Worm (Caenorhabditis elegans) whole organism, L4/young adult: ENCODE measurements around the gene ZK856.7.

Experiments used
- W03F9.2 ChIP-seq: fragments of 150-350 bp; optimal IDR thresholded peaks from 2 replicates; lab custom pipeline; 2014; ENCODE audit warnings: missing biosample characterization, missing genetic modification characterization
- dao-5 ChIP-seq: sonication (generic microtip); optimal IDR thresholded peaks from 2 replicates; lab custom pipeline; 2016; ENCODE audit warnings: missing genotype, missing genetic modification characterization, moderate library complexity, missing compliant biosample characterization
- him-1 ChIP-seq: sonication (generic microtip); optimal IDR thresholded peaks from 2 replicates; lab custom pipeline; 2016; ENCODE audit warnings: missing genotype, missing genetic modification reagents, missing genetic modification characterization, missing compliant biosample characterization

The ZK856.7 gene

ce11 chrV:10221317-10221716 is 19.4 kb downstream of the ZK856.7 start, which contains the start of the genes fipr-5 and fipr-9:
Gene fipr-5, minus strand, starts transcription at chrV:10221417.
Gene fipr-9, plus strand, starts transcription at chrV:10221662.
- no peak for TF ChIP-seq him-1 (tag; lab: Kevin White, UChicago)
- TF ChIP-seq dao-5 (tag; lab: Kevin White, UChicago) = no peak
- no peak for TF ChIP-seq W03F9.2 (tag; lab: Kevin White, UChicago)

DNA sequence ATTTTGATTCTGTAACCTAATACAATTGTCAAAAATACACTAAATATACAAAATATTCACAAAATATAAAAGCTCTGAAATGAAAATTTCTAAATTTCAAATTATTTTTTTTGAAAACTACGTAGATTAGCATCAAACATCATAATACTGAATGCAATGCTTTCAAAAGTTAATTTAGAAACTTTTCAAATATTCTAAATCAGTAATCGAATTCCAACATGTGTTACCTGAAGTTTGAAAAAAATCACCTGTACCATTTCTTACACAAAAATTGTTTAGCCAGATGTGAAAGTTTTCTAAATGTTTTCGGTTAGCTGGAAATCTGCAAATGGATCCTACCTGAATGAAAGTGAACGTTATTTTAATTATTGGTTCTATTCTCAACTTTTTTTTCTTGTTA is 20.1 kb downstream of the ZK856.7 start, which contains the start of gene C12D8.20:
Gene C12D8.20 (plus strand): TSS at position 301 of the 400 bp plus-strand sequence.
- TF ChIP-seq him-1 (tag; lab: Kevin White, UChicago) (no peak), dao-5 (tag; lab: Kevin White, UChicago) (no peak), W03F9.2 (tag; lab: Kevin White, UChicago) (no peak)

ce11 chrV:10224619-10225018 is 22.7 kb downstream of the ZK856.7 start:
- no peak for TF ChIP-seq him-1 (tag; lab: Kevin White, UChicago)
- TF ChIP-seq dao-5 (tag; lab: Kevin White, UChicago) = no peak
- no peak for TF ChIP-seq W03F9.2 (tag; lab: Kevin White, UChicago)

ce11 chrV:10225610-10226009 is 23.7 kb downstream of the ZK856.7 start, which contains the start of gene daf-36:
Gene daf-36, minus strand, starts transcription at chrV:10225710.
- TF ChIP-seq dao-5 (tag; lab: Kevin White, UChicago) (no peak), W03F9.2 (tag; lab: Kevin White, UChicago) (no peak), him-1 (tag; lab: Kevin White, UChicago) (no peak)

DNA sequence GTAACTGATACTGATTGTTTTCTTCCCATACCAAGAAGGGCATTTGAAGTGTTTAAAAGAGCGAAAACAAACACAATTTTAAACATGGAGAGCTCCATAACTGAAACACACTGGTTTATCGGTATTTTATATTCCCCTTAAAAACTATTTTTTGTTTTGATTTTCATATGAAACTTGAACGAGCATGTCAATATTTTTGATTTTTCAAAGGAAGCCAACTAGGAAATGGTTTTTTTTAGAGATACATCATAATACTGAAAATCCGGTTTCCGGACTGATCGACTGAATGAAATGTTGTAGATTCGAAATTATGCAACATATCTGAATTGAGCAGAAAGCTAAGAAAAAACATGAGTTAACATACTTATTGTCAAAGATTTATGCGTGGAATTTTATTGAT is 25.4 kb downstream of the ZK856.7 start, which contains the start of gene ttr-19:
Gene ttr-19 (minus strand): TSS at position 101 of the 400 bp plus-strand sequence.
- no peak for TF ChIP-seq him-1 (tag; lab: Kevin White, UChicago)
- TF ChIP-seq dao-5 (tag; lab: Kevin White, UChicago) = no peak
- TF ChIP-seq W03F9.2 (tag; lab: Kevin White, UChicago) = no peak

DNA sequence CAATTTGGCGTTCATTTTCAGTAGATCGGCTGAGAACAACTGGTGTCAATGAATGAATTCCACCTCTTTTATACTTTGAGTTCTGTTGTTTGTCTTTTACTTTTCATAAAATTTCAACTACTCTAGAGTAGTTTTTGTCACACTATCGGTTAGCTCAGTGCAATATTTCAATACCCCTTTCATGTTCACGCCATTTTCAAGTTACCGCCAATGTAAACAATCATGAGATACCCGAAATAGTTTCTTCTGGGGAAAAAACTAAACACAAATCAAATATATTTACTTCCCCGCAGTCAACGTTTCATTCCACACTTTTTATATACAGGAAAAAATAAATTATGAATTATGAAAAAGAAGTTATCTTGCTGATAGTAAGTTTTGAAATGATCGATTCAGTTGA is 26.5 kb downstream of the ZK856.7 start, which contains the start of gene fipr-4:
Gene fipr-4 (minus strand): TSS at position 101 of the 400 bp plus-strand sequence.
- TF ChIP-seq dao-5 (tag; lab: Kevin White, UChicago) = no peak
- TF ChIP-seq him-1 (tag; lab: Kevin White, UChicago) = no peak
- TF ChIP-seq W03F9.2 (tag; lab: Kevin White, UChicago) = no peak

DNA sequence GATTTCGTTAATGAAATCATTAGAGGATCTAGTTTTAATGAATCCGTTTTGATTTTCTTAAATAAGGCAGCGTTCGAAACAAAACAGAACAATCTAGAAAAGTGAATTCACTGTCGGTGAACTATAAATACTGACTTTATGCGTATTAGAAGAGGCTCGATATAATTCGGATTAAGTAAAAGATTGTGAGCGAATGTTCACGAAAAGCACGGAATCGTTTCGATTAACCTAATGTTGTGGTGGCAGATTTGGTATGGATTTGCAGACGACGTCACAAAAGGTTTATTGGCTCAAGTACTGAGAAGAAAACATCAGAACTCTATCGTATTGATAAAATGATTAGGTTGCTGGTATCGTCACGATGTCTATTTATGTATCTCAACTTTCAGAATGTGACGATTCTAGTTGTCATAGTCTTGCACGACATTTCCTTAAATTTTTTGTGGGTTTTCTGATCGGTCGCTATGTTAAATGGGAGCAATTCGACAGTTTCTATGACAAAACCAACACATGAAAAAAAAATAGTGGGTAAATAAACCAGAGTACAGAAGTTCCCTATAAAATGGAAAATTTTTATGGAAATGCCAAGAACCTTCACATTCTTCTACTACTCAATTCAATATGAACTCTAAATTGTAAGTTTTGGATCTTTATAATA is 27.5 kb downstream of the ZK856.7 start, which contains the start of the genes pyt-1 and fipr-7:
Gene pyt-1 (minus strand): TSS at position 101 of the 658 bp plus-strand sequence.
Gene fipr-7 (plus strand): TSS at position 608 of the 658 bp plus-strand sequence.
- TF ChIP-seq dao-5 (tag; lab: Kevin White, UChicago) (no peak), him-1 (tag; lab: Kevin White, UChicago) (no peak)

- TF ChIP-seq dao-5 (tag; lab: Kevin White, UChicago) (no peak), W03F9.2 (tag; lab: Kevin White, UChicago) (no peak), him-1 (tag; lab: Kevin White, UChicago) (no peak)
These were observed 29.0 kb downstream of the ZK856.7 start, which contains the start of gene fipr-6 for ce11 chrV:10230932-10231331. Gene fipr-6, plus strand, starts transcription at chrV:10231232.

ce11 chrV:10233330-10233729 is 31.4 kb downstream of the ZK856.7 start, which contains the start of gene str-182:
Gene str-182, minus strand, starts transcription at chrV:10233430.
- TF ChIP-seq W03F9.2 (tag; lab: Kevin White, UChicago) (no peak), him-1 (tag; lab: Kevin White, UChicago) (no peak), dao-5 (tag; lab: Kevin White, UChicago) (no peak)

ce11 chrV:10237171-10237570 is 35.3 kb downstream of the ZK856.7 start:
- TF ChIP-seq W03F9.2 (tag; lab: Kevin White, UChicago) = no peak
- no peak for TF ChIP-seq him-1 (tag; lab: Kevin White, UChicago)
- TF ChIP-seq dao-5 (tag; lab: Kevin White, UChicago) = no peak

DNA sequence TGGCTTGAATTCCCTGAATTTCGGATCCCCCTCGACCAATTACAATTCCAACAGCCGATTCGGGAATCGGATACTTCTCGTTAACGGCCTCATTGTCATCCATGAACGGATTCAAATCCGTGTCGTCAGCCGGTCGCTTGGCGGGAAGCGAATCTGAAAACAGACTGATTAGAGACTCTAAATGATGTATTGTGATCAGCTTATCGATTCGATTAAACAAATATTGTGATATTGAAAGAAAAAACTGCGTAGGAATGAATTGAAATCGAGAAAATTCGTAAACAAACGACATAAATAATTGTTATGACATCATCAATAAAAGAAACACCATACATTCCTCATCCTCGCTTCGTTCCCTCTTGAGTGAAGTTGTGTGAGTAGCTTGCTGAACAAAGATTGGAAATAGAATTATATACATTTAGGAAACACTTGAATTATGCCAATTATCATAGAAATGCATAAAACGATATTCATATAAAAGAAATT is 36.1 kb downstream of the ZK856.7 start:
- TF ChIP-seq him-1 (tag; lab: Kevin White, UChicago) (no peak), W03F9.2 (tag; lab: Kevin White, UChicago) (no peak), dao-5 (tag; lab: Kevin White, UChicago) (no peak)

DNA sequence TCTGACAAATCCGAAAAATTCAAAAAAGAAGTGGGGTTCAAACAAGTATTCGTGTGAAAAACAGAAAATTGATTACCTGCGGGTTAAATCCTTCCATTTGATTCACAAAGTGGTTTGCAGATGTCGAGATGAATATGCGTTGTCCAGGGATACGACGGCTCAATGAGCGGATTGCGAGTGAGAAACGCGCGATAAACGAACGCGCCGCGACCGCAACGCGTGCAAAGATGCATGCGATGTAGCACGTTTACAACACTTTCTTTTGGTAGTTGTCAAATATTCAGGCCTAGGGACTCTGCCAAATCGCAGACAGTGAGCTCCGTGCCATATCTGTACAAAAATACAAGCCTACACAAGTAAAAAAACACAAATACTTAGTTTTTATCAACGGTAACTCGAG is 36.8 kb downstream of the ZK856.7 start, which contains the start of gene fubl-1:
Gene fubl-1 (minus strand): TSS at position 202 of the 400 bp plus-strand sequence.
- TF ChIP-seq W03F9.2 (tag; lab: Kevin White, UChicago) = no peak
- TF ChIP-seq dao-5 (tag; lab: Kevin White, UChicago) = no peak
- no peak for TF ChIP-seq him-1 (tag; lab: Kevin White, UChicago)

ce11 chrV:10239861-10240260 is 38.0 kb downstream of the ZK856.7 start, which contains the start of gene fipr-8:
Gene fipr-8, minus strand, starts transcription at chrV:10239961.
- TF ChIP-seq him-1 (tag; lab: Kevin White, UChicago) (no peak), dao-5 (tag; lab: Kevin White, UChicago) (no peak), W03F9.2 (tag; lab: Kevin White, UChicago) (no peak)
